Worm (Caenorhabditis elegans): ENCODE results near the gene T10D4.6.

Gene T10D4.6

ce11 chrII:3170089-3170488 is 51.0 kb downstream of the T10D4.6 start, which contains the start of gene fbxc-55:
TSS of gene fbxc-55 (minus strand) at chrII:3170189.
- TF ChIP-seq unc-39 (tag; optimal IDR thresholded peaks at IDR 0.05) (no peak), lin-39 (tag; optimal IDR thresholded peaks at IDR 0.05) (no peak), pqm-1 (tag; optimal IDR thresholded peaks at IDR 0.05) (no peak), fkh-10 (GFP tag; optimal IDR thresholded peaks at IDR 0.05) (no peak), ceh-16 (tag; optimal IDR thresholded peaks at IDR 0.05) (no peak), ceh-9 (tag; optimal IDR thresholded peaks at IDR 0.05) (no peak), eor-1 (tag; optimal IDR thresholded peaks at IDR 0.05) (no peak), nhr-67 (tag; optimal IDR thresholded peaks at IDR 0.05) (no peak), nhr-28 (tag; optimal IDR thresholded peaks at IDR 0.05) (no peak), elt-1 (tag; optimal IDR thresholded peaks at IDR 0.05) (no peak)

DNA sequence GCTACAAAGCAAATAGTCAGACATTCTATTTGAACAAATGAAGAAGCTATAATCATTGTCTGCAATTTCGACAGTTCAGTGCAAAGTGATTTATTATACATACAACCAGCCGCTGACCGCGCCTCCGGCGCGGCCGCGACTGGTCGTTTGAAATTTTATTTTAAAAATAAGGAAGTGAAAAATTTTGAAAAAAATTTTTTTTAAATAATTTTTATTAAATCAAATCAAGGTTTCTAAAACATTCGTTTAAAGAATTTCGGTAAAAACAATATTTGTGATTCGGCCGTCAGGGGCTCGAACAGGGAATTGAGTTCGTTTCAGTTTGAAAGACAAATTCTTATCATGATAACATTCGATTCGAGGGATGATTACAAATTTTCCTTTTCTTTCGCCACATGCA is 53.0 kb downstream of the T10D4.6 start, which contains the start of gene Y27F2A.10:
Gene Y27F2A.10, minus strand, starts transcription at position 101 of the 400 bp plus-strand sequence.
- TF ChIP-seq lsy-12 (tag; optimal IDR thresholded peaks at IDR 0.05) (no peak), nhr-23 (tag; optimal IDR thresholded peaks at IDR 0.05) (no peak), pha-4 (tag; optimal IDR thresholded peaks at IDR 0.05) (no peak), mdl-1 (tag; optimal IDR thresholded peaks at IDR 0.05) (no peak), nhr-67 (tag; optimal IDR thresholded peaks at IDR 0.05) (no peak), fkh-2 (tag; optimal IDR thresholded peaks at IDR 0.05) (no peak), ceh-28 (tag; optimal IDR thresholded peaks at IDR 0.05) (no peak), nhr-76 (tag; optimal IDR thresholded peaks at IDR 0.05) (no peak), nhr-28 (tag; optimal IDR thresholded peaks at IDR 0.05) (no peak), jun-1 (tag; optimal IDR thresholded peaks at IDR 0.05) (no peak), ceh-9 (tag; optimal IDR thresholded peaks at IDR 0.05) (no peak), unc-62 (GFP tag; optimal IDR thresholded peaks at IDR 0.05) (no peak), elt-3 (tag; optimal IDR thresholded peaks at IDR 0.05) (no peak), nhr-77 (tag; optimal IDR thresholded peaks at IDR 0.05) (no peak), eor-1 (tag; optimal IDR thresholded peaks at IDR 0.05) (no peak), egl-5 (tag; optimal IDR thresholded peaks at IDR 0.05) (no peak), nhr-11 (tag; optimal IDR thresholded peaks at IDR 0.05) (no peak), pqm-1 (tag; optimal IDR thresholded peaks at IDR 0.05) (no peak), lin-15B (tag; optimal IDR thresholded peaks at IDR 0.05) (no peak)
